Worm (Caenorhabditis elegans): ENCODE results near the gene F35G12.7.

F35G12.7 gene

ce11 chrIII:4561286-4561685 is 25.8 kb downstream of the F35G12.7 start:
- TF ChIP-seq fkh-6 (tag; optimal IDR thresholded peaks at IDR 0.05): no peak
- TF ChIP-seq fax-1 (tag; optimal IDR thresholded peaks at IDR 0.05): no peak
- no peak for TF ChIP-seq ceh-30 (tag; optimal IDR thresholded peaks at IDR 0.05)
- peak; percentile 10 for TF ChIP-seq elt-2 (tag; optimal IDR thresholded peaks at IDR 0.05)

DNA sequence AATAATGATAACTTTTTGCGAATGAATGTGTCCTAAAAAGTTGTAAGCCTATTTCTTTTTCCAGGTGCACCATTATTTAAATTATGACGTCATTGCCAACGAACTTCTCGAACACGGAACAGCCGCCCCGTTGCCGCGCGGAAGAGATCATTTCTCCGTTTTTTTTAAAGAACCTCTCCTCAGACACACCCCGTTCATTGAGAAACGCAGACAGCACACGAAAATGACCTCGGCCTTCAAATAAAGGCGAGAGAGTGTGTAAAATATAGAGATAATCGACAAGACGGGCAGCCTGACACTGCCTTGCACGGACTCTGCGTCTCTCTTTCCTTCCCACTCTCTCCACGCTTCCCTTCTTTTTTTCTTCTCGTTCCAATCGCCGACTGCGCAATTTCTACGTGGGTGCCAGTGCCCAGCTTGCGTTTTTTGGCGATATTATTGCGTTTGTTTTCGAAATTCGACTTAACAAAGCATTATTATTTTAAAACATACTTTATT is 26.7 kb downstream of the F35G12.7 start:
- TF ChIP-seq ceh-6 (GFP tag; optimal IDR thresholded peaks at IDR 0.05) (no peak), dmd-4 (tag; optimal IDR thresholded peaks at IDR 0.05; ENCODE audit: borderline replicate concordance) (no peak), nhr-232 (tag; optimal IDR thresholded peaks at IDR 0.05) (no peak), mec-3 (tag; optimal IDR thresholded peaks at IDR 0.05; ENCODE audit: borderline replicate concordance) (no peak), unc-55 (GFP tag; optimal IDR thresholded peaks at IDR 0.05) (peak; percentile 67), fkh-10 (GFP tag; optimal IDR thresholded peaks at IDR 0.05) (no peak), pax-1 (tag; optimal IDR thresholded peaks at IDR 0.05) (peak; percentile 23), ceh-18 (tag; optimal IDR thresholded peaks at IDR 0.05) (no peak), ceh-31 (tag; optimal IDR thresholded peaks at IDR 0.05) (peak; percentile 66), ceh-9 (tag; optimal IDR thresholded peaks at IDR 0.05) (no peak), C38D4.7 (GFP tag; optimal IDR thresholded peaks at IDR 0.05) (no peak), rnt-1 (tag; optimal IDR thresholded peaks at IDR 0.05) (no peak), elt-4 (tag; optimal IDR thresholded peaks at IDR 0.05) (no peak), K02D7.2 (tag; optimal IDR thresholded peaks at IDR 0.05) (no peak), pros-1 (tag; optimal IDR thresholded peaks at IDR 0.05) (no peak), unc-42 (tag; optimal IDR thresholded peaks at IDR 0.05) (peak; percentile 7), F13H6.1 (tag; optimal IDR thresholded peaks at IDR 0.05) (peak; percentile 41), dve-1 (tag; optimal IDR thresholded peaks at IDR 0.05) (no peak), ttx-3 (tag; optimal IDR thresholded peaks at IDR 0.05) (no peak), Y22D7AL.16 (tag; optimal IDR thresholded peaks at IDR 0.05) (no peak), nfya-1 (tag; optimal IDR thresholded peaks at IDR 0.05) (peak; percentile 81), T23F11.4 (GFP tag; optimal IDR thresholded peaks at IDR 0.05) (no peak), hlh-8 (tag; optimal IDR thresholded peaks at IDR 0.05) (no peak), unc-86 (tag; optimal IDR thresholded peaks at IDR 0.05) (no peak), tbx-7 (tag; optimal IDR thresholded peaks at IDR 0.05) (no peak), hlh-30 (tag; optimal IDR thresholded peaks at IDR 0.05; ENCODE audit: insufficient read depth) (peak; percentile 26), elt-2 (tag; optimal IDR thresholded peaks at IDR 0.05) (no peak), ets-4 (tag; optimal IDR thresholded peaks at IDR 0.05) (peak; percentile 26), pag-3 (tag; optimal IDR thresholded peaks at IDR 0.05; ENCODE audit: borderline replicate concordance) (no peak), sox-4 (tag; optimal IDR thresholded peaks at IDR 0.05) (no peak), ceh-14 (tag; optimal IDR thresholded peaks at IDR 0.05) (no peak), hlh-6 (tag; optimal IDR thresholded peaks at IDR 0.05) (no peak), madf-2 (tag; optimal IDR thresholded peaks at IDR 0.05) (no peak), npax-4 (tag; optimal IDR thresholded peaks at IDR 0.05) (no peak), hlh-15 (tag; optimal IDR thresholded peaks at IDR 0.05) (no peak), eyg-1 (tag; optimal IDR thresholded peaks at IDR 0.05) (no peak), lim-6 (tag; optimal IDR thresholded peaks at IDR 0.05) (no peak), ztf-16 (tag; optimal IDR thresholded peaks at IDR 0.05) (no peak), ceh-34 (tag; optimal IDR thresholded peaks at IDR 0.05) (peak; percentile 64), fkh-6 (tag; optimal IDR thresholded peaks at IDR 0.05) (no peak), ama-1 (optimal IDR thresholded peaks at IDR 0.05) (peak; percentile 52), ref-2 (tag; optimal IDR thresholded peaks at IDR 0.05) (no peak), C08G9.2 (tag; optimal IDR thresholded peaks at IDR 0.05) (no peak), tbx-2 (tag; optimal IDR thresholded peaks at IDR 0.05) (peak; percentile 48)
